Worm (Caenorhabditis elegans): ENCODE results near the gene R10E9.4.

The R10E9.4 gene

DNA sequence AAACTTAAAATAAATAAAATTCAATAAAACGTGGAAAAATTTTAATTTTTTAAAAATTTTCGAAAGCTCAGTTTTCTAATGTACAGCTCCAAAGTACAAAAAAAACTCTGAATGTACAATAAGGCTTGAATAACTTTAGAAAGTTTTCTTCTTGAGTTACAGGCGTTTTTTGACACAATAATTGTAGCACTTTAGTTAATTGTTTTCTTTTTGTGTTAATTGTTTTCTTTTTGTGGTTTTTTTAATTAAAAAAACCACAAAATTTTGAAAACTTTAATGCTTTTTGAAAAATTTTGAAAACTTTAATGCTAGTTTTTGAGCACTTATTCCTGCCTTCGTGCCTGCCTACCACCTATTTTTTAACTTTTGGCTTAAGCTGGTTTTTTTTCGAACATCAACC, 8.3 kb downstream of the R10E9.4 start, which contains the start of gene R10E9.2:
Gene R10E9.2, minus strand, starts transcription at position 101 of the 400 bp plus-strand sequence.
- no peak for TF ChIP-seq flt-1 (GFP tag; IDR thresholded peaks at IDR 0.05)
- TF ChIP-seq cog-1 (tag; optimal IDR thresholded peaks at IDR 0.05) = no peak
- TF ChIP-seq ref-1 (GFP tag; conservative IDR thresholded peaks at IDR 0.05) = no peak
- no peak for TF ChIP-seq klf-2 (GFP tag; conservative IDR thresholded peaks at IDR 0.05)
- no peak for TF ChIP-seq tab-1 (GFP tag; IDR thresholded peaks at IDR 0.05)
- TF ChIP-seq ztf-29 (GFP tag; IDR thresholded peaks at IDR 0.05) = no peak
- no peak for TF ChIP-seq ztf-23 (GFP tag; IDR thresholded peaks at IDR 0.05)
- TF ChIP-seq med-1 (GFP tag; optimal IDR thresholded peaks at IDR 0.05; ENCODE audit: insufficient read depth) = no peak
- TF ChIP-seq T22C8.4 (GFP tag; IDR thresholded peaks at IDR 0.05) = no peak

DNA sequence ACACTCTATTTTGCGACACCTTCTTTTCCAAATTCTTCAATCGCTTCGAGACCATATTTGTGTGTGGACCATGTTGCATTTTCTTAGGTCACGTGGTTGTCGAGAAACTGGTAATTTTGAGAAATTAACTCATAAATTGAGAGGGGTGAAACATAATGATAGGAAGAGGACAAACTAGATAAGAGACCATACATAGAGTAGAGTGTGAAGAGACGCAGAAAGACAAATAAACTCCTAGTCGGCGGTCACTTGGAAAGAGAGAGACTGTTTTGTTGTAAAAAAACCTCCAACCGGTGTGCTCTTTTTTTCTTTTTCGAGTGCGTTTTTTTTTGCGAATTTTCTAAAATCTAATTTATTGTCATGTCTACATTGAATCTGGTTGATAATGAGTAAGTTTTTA, 12.6 kb downstream of the R10E9.4 start, which contains the start of gene R10E9.3:
Gene R10E9.3, plus strand, starts transcription at position 235 of the 400 bp plus-strand sequence.
- TF ChIP-seq ztf-29 (GFP tag; IDR thresholded peaks at IDR 0.05) = no peak
- TF ChIP-seq flt-1 (GFP tag; IDR thresholded peaks at IDR 0.05) = no peak
- no peak for TF ChIP-seq tab-1 (GFP tag; IDR thresholded peaks at IDR 0.05)
- no peak for TF ChIP-seq T22C8.4 (GFP tag; IDR thresholded peaks at IDR 0.05)
- no peak for TF ChIP-seq ref-1 (GFP tag; conservative IDR thresholded peaks at IDR 0.05)
- TF ChIP-seq cog-1 (tag; optimal IDR thresholded peaks at IDR 0.05) = no peak
- no peak for TF ChIP-seq ztf-23 (GFP tag; IDR thresholded peaks at IDR 0.05)

DNA sequence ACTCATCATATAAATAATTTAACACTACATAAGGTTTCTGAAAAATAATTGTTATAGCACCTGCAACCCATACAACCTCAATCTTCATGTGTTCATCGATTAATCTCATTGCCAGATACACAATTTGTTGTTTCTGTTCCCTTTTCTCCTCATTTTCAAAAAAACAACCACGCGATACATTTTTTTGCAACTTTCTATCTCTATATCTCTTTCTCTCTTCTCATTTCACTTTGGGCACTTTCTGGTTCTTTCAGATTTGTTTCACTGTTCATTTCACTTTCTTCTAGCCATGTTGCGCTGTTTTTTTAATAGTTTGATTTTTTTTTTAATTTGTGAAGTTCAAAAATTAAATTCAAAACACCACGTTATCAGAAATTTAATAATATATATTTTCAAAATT, 13.4 kb downstream of the R10E9.4 start:
- no peak for TF ChIP-seq flt-1 (GFP tag; IDR thresholded peaks at IDR 0.05)
- TF ChIP-seq ztf-29 (GFP tag; IDR thresholded peaks at IDR 0.05) = no peak
- no peak for TF ChIP-seq cog-1 (tag; optimal IDR thresholded peaks at IDR 0.05)
- TF ChIP-seq ztf-23 (GFP tag; IDR thresholded peaks at IDR 0.05) = no peak
- no peak for TF ChIP-seq T22C8.4 (GFP tag; IDR thresholded peaks at IDR 0.05)
- no peak for TF ChIP-seq klf-2 (GFP tag; conservative IDR thresholded peaks at IDR 0.05)
- no peak for TF ChIP-seq med-1 (GFP tag; optimal IDR thresholded peaks at IDR 0.05; ENCODE audit: insufficient read depth)
- TF ChIP-seq ref-1 (GFP tag; conservative IDR thresholded peaks at IDR 0.05) = no peak
- TF ChIP-seq tab-1 (GFP tag; IDR thresholded peaks at IDR 0.05) = no peak

DNA sequence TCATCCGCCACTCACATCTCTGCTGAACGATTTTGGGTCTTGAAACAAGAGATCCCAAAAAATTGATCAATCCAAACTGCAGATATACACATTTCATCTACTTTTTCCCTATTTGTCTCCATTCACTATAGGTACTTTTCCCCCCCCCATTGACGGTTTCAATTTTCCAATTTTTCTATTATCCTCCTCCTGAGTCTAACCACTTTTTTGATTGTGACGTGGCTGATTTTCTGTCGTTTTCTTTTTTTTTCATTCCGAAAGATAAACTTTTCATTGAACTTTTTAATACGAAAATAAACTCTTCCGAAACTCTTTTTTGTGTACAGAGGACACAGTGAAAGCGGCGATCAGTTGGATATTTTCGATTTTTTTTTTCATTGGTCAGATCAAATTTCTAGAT, 14.7 kb downstream of the R10E9.4 start:
- no peak for TF ChIP-seq tab-1 (GFP tag; IDR thresholded peaks at IDR 0.05)
- TF ChIP-seq flt-1 (GFP tag; IDR thresholded peaks at IDR 0.05) = no peak
- TF ChIP-seq ref-1 (GFP tag; conservative IDR thresholded peaks at IDR 0.05) = no peak

- TF ChIP-seq tab-1 (GFP tag; IDR thresholded peaks at IDR 0.05) = no peak
- no peak for TF ChIP-seq cog-1 (tag; optimal IDR thresholded peaks at IDR 0.05)
- no peak for TF ChIP-seq ztf-23 (GFP tag; IDR thresholded peaks at IDR 0.05)
- TF ChIP-seq klf-2 (GFP tag; conservative IDR thresholded peaks at IDR 0.05) = no peak
- TF ChIP-seq flt-1 (GFP tag; IDR thresholded peaks at IDR 0.05) = no peak
- TF ChIP-seq ref-1 (GFP tag; conservative IDR thresholded peaks at IDR 0.05) = no peak
These were observed 15.4 kb downstream of the R10E9.4 start for ce11 chrIII:3957119-3957739.

ce11 chrIII:3956293-3956692, 16.3 kb downstream of the R10E9.4 start, which contains the start of gene F37A8.5:
F37A8.5 (plus strand) TSS chrIII:3956624.
- TF ChIP-seq klf-2 (GFP tag; conservative IDR thresholded peaks at IDR 0.05) (no peak), cog-1 (tag; optimal IDR thresholded peaks at IDR 0.05) (no peak), ztf-29 (GFP tag; IDR thresholded peaks at IDR 0.05) (no peak), tab-1 (GFP tag; IDR thresholded peaks at IDR 0.05) (no peak), T22C8.4 (GFP tag; IDR thresholded peaks at IDR 0.05) (no peak), ref-1 (GFP tag; conservative IDR thresholded peaks at IDR 0.05) (no peak), med-1 (GFP tag; optimal IDR thresholded peaks at IDR 0.05; ENCODE audit: insufficient read depth) (no peak), flt-1 (GFP tag; IDR thresholded peaks at IDR 0.05) (no peak), ztf-23 (GFP tag; IDR thresholded peaks at IDR 0.05) (no peak)

- TF ChIP-seq ref-1 (GFP tag; conservative IDR thresholded peaks at IDR 0.05) = no peak
- no peak for TF ChIP-seq flt-1 (GFP tag; IDR thresholded peaks at IDR 0.05)
- TF ChIP-seq ztf-23 (GFP tag; IDR thresholded peaks at IDR 0.05) = no peak
- no peak for TF ChIP-seq klf-2 (GFP tag; conservative IDR thresholded peaks at IDR 0.05)
- TF ChIP-seq med-1 (GFP tag; optimal IDR thresholded peaks at IDR 0.05; ENCODE audit: insufficient read depth) = no peak
- no peak for TF ChIP-seq cog-1 (tag; optimal IDR thresholded peaks at IDR 0.05)
- TF ChIP-seq T22C8.4 (GFP tag; IDR thresholded peaks at IDR 0.05) = no peak
- TF ChIP-seq tab-1 (GFP tag; IDR thresholded peaks at IDR 0.05) = no peak
- TF ChIP-seq ztf-29 (GFP tag; IDR thresholded peaks at IDR 0.05) = no peak
These were observed 16.9 kb downstream of the R10E9.4 start for ce11 chrIII:3955674-3956073.

DNA sequence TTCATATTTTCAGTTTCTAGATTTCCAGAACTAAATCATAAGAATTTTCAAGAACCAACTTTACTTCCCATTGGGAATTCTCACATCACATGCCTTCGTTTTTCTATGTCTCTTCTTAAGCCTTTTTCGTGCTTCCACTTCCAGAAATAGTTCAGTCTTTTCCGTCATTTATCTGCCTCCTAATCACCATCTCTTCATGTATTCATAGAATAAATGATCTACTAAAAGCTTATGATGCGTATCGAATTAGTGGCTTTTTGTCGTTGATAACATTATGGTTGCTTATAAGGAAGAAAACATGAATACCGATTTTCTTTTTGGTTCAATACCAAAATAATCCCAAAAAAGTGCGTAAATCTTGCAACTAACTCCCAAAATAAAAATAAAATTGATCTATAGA, 17.8 kb downstream of the R10E9.4 start:
- TF ChIP-seq flt-1 (GFP tag; IDR thresholded peaks at IDR 0.05) (no peak), ztf-23 (GFP tag; IDR thresholded peaks at IDR 0.05) (no peak), tab-1 (GFP tag; IDR thresholded peaks at IDR 0.05) (no peak), klf-2 (GFP tag; conservative IDR thresholded peaks at IDR 0.05) (no peak), ztf-29 (GFP tag; IDR thresholded peaks at IDR 0.05) (no peak), T22C8.4 (GFP tag; IDR thresholded peaks at IDR 0.05) (no peak), cog-1 (tag; optimal IDR thresholded peaks at IDR 0.05) (no peak), ref-1 (GFP tag; conservative IDR thresholded peaks at IDR 0.05) (no peak), med-1 (GFP tag; optimal IDR thresholded peaks at IDR 0.05; ENCODE audit: insufficient read depth) (no peak)

DNA sequence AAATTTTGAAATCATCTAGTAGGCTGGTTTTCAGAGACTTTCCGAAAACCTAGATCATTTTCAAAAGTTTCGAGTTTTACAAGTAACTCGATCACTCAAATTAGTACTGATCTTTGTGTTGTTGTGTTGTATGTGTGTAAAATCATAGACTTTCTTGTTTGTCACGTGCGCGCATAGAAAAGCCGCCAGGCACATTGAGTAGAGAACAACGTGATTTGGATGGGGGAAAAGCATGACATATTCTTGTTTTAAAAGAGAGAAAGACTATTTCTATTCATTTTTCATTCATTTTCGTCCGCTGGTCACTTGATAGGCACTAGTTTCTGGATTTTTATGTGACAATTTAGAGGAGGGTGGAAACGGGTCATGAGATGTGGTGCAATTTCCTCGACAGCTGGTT, 18.4 kb downstream of the R10E9.4 start:
- no peak for TF ChIP-seq klf-2 (GFP tag; conservative IDR thresholded peaks at IDR 0.05)
- TF ChIP-seq ref-1 (GFP tag; conservative IDR thresholded peaks at IDR 0.05) = no peak
- no peak for TF ChIP-seq ztf-23 (GFP tag; IDR thresholded peaks at IDR 0.05)
- no peak for TF ChIP-seq tab-1 (GFP tag; IDR thresholded peaks at IDR 0.05)
- TF ChIP-seq ztf-29 (GFP tag; IDR thresholded peaks at IDR 0.05) = no peak
- TF ChIP-seq med-1 (GFP tag; optimal IDR thresholded peaks at IDR 0.05; ENCODE audit: insufficient read depth) = no peak
- no peak for TF ChIP-seq cog-1 (tag; optimal IDR thresholded peaks at IDR 0.05)
- no peak for TF ChIP-seq flt-1 (GFP tag; IDR thresholded peaks at IDR 0.05)
- TF ChIP-seq T22C8.4 (GFP tag; IDR thresholded peaks at IDR 0.05) = no peak

DNA sequence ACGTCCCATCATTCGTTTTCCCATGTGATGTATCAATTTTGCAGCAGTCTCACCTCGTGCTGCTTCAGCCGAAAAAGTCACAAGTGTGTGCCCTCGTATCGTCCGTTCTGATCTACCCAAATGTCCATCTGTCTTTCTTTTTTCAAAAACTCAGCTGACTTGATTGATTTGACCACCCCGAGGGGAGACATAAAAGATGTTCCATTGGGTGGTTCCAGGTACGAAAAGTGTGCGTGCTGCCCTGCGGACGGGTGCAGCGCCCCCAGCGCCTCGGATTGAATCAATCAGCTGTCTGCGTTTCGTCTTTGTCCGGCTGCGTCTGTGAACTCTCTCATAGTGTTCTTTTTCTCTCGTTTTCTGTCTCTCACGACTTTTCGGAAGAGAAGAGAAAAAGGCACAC, 19.4 kb downstream of the R10E9.4 start:
- TF ChIP-seq cog-1 (tag; optimal IDR thresholded peaks at IDR 0.05) (no peak), ztf-29 (GFP tag; IDR thresholded peaks at IDR 0.05) (no peak), T22C8.4 (GFP tag; IDR thresholded peaks at IDR 0.05) (no peak)

Measured in whole organism, midembryonic.